Fruit fly (Drosophila melanogaster) whole organism, adult: ENCODE data around the gene CG6567.

Source experiments
- CG11617 ChIP-seq: fragments of 200-800 bp; sonication (Bioruptor generic); optimal IDR thresholded peaks from 2 replicates; lab custom pipeline; 2017; ENCODE audit warnings: mild to moderate bottlenecking, missing biosample characterization, missing genetic modification reagents, missing genetic modification characterization
- CG12768 ChIP-seq: fragments of 200-800 bp; sonication (Bioruptor generic); optimal IDR thresholded peaks from 2 replicates; lab custom pipeline; 2017; ENCODE audit warnings: missing biosample characterization, missing genetic modification characterization, mild to moderate bottlenecking, moderate library complexity, missing genetic modification reagents
- CG14711 ChIP-seq: fragments of 200-800 bp; sonication (Bioruptor generic); optimal IDR thresholded peaks from 2 replicates; lab custom pipeline; 2018; ENCODE audit warnings: missing biosample characterization, mild to moderate bottlenecking, missing genetic modification characterization, moderate library complexity
- CG1620 ChIP-seq: fragments of 200-800 bp; sonication (Bioruptor generic); optimal IDR thresholded peaks from 2 replicates; lab custom pipeline; 2016; ENCODE audit warnings: missing biosample characterization, missing genetic modification characterization
- CG33017 ChIP-seq: fragments of 200-800 bp; sonication (Bioruptor generic); optimal IDR thresholded peaks from 2 replicates; lab custom pipeline; 2018; ENCODE audit warnings: missing biosample characterization, mild to moderate bottlenecking, missing genetic modification characterization, moderate library complexity
- CG5204 ChIP-seq: fragments of 200-800 bp; sonication (Bioruptor generic); optimal IDR thresholded peaks from 2 replicates; lab custom pipeline; 2016; ENCODE audit warnings: missing biosample characterization, missing genetic modification characterization
- CG7045 ChIP-seq: fragments of 200-800 bp; sonication (Bioruptor generic); optimal IDR thresholded peaks from 2 replicates; lab custom pipeline; 2017; ENCODE audit warnings: missing biosample characterization, mild to moderate bottlenecking, missing genetic modification characterization
- CG7101 ChIP-seq: fragments of 200-800 bp; sonication (Bioruptor generic); optimal IDR thresholded peaks from 2 replicates; lab custom pipeline; 2018; ENCODE audit warnings: missing biosample characterization, mild to moderate bottlenecking, missing genetic modification characterization, moderate library complexity
- Clk ChIP-seq: fragments of 200-800 bp; sonication (Bioruptor generic); optimal IDR thresholded peaks from 2 replicates; lab custom pipeline; 2017; ENCODE audit warnings: missing biosample characterization, missing genetic modification characterization
- Crg-1 ChIP-seq: fragments of 200-800 bp; sonication (Bioruptor generic); optimal IDR thresholded peaks from 2 replicates; lab custom pipeline; 2016; ENCODE audit warnings: missing biosample characterization, missing genetic modification characterization
- Hr96 ChIP-seq: fragments of 200-800 bp; sonication (Bioruptor generic); optimal IDR thresholded peaks from 2 replicates; lab custom pipeline; 2016; ENCODE audit warnings: missing biosample characterization, missing genetic modification characterization
- Mnt ChIP-seq: fragments of 200-800 bp; sonication (Bioruptor generic); optimal IDR thresholded peaks from 2 replicates; lab custom pipeline; 2016; ENCODE audit warnings: missing biosample characterization, mild to moderate bottlenecking, missing genetic modification characterization
- bab1 ChIP-seq: fragments of 200-800 bp; sonication (Bioruptor generic); optimal IDR thresholded peaks from 3 replicates; lab custom pipeline; 2019; ENCODE audit warnings: missing biosample characterization, mild to moderate bottlenecking, missing genetic modification characterization, moderate library complexity
- cic ChIP-seq: fragments of 200-800 bp; sonication (Bioruptor generic); optimal IDR thresholded peaks from 2 replicates; lab custom pipeline; 2017; ENCODE audit warnings: missing biosample characterization, mild to moderate bottlenecking, missing genetic modification characterization, moderate library complexity
- cnc ChIP-seq, 2 experiments: fragments of >200 bp; optimal IDR thresholded peaks; 2 replicates each; lab custom pipeline; 2017
- kay ChIP-seq: fragments of 200-800 bp; sonication (Bioruptor generic); peaks from one replicate; lab custom pipeline; 2016; ENCODE audit warnings: missing biosample characterization, missing genetic modification characterization, borderline replicate concordance
- ovo ChIP-seq: fragments of 200-800 bp; sonication (Bioruptor generic); optimal IDR thresholded peaks from 2 replicates; lab custom pipeline; 2016; ENCODE audit warnings: missing biosample characterization, missing genetic modification characterization
- pad ChIP-seq: fragments of 200-800 bp; sonication (Bioruptor generic); optimal IDR thresholded peaks from 3 replicates; lab custom pipeline; 2017; ENCODE audit warnings: missing biosample characterization, missing genetic modification characterization, mild to moderate bottlenecking, moderate library complexity, missing genetic modification reagents
- tj ChIP-seq: fragments of 200-800 bp; sonication (Bioruptor generic); optimal IDR thresholded peaks from 3 replicates; lab custom pipeline; 2017; ENCODE audit warnings: missing biosample characterization, mild to moderate bottlenecking, missing genetic modification characterization, moderate library complexity
- toe ChIP-seq: fragments of 200-800 bp; sonication (Bioruptor generic); optimal IDR thresholded peaks from 2 replicates; lab custom pipeline; 2016; ENCODE audit warnings: missing biosample characterization, missing genetic modification characterization

Gene CG6567

dm6 chr3R:10881824-10882559 lies 27.7 kb upstream of the CG6567 start, which contains the start of gene Tpc1:
Tpc1 (minus strand) TSS chr3R:10882188.
- TF ChIP-seq cic (GFP tag; lab: Kevin White, UChicago) (peak; percentile 18), Mnt (GFP tag; lab: Kevin White, UChicago) (peak; percentile 56), Crg-1 (peak; percentile 53), toe (peak; percentile 64), cnc (optimal IDR thresholded peaks at IDR 0.05; lab: Kevin White, UChicago) (no peak), CG14711 (tag; lab: Kevin White, UChicago) (peak; percentile 8), CG1620 (GFP tag; lab: Kevin White, UChicago) (peak; percentile 70), ovo (GFP tag; lab: Kevin White, UChicago) (peak; percentile 9), CG12768 (GFP tag; lab: Kevin White, UChicago) (peak; percentile 39), kay (GFP tag; lab: Kevin White, UChicago) (no peak), Hr96 (GFP tag; lab: Kevin White, UChicago) (peak; percentile 43), bab1 (GFP tag; lab: Kevin White, UChicago) (peak; percentile 71), pad (no peak)

- TF ChIP-seq cnc (optimal IDR thresholded peaks at IDR 0.05; lab: Kevin White, UChicago) (no peak), CG7045 (GFP tag; lab: Kevin White, UChicago) (no peak), pad (no peak), Hr96 (GFP tag; lab: Kevin White, UChicago) (no peak), CG14711 (tag; lab: Kevin White, UChicago) (no peak), CG33017 (no peak), CG5204 (GFP tag; lab: Kevin White, UChicago) (no peak)
Observed at dm6 chr3R:10879219-10879618, 25.0 kb upstream of the CG6567 start, which contains the start of gene CG14695. CG14695 (minus strand) TSS chr3R:10879319.

dm6 chr3R:10878628-10879027 lies 24.4 kb upstream of the CG6567 start:
- no peak for TF ChIP-seq cnc (optimal IDR thresholded peaks at IDR 0.05; lab: Kevin White, UChicago)

- TF ChIP-seq CG7045 (GFP tag; lab: Kevin White, UChicago) (no peak), toe (no peak), CG5204 (GFP tag; lab: Kevin White, UChicago) (no peak), pad (no peak), cnc (optimal IDR thresholded peaks at IDR 0.05; lab: Kevin White, UChicago) (no peak), kay (GFP tag; lab: Kevin White, UChicago) (no peak), CG1620 (GFP tag; lab: Kevin White, UChicago) (no peak), CG14711 (tag; lab: Kevin White, UChicago) (no peak), bab1 (GFP tag; lab: Kevin White, UChicago) (no peak), CG33017 (no peak), tj (GFP tag; lab: Kevin White, UChicago) (no peak), Clk (GFP tag; lab: Kevin White, UChicago) (no peak), ovo (GFP tag; lab: Kevin White, UChicago) (no peak), CG7101 (no peak), cic (GFP tag; lab: Kevin White, UChicago) (no peak), CG11617 (no peak), Hr96 (GFP tag; lab: Kevin White, UChicago) (no peak), CG12768 (GFP tag; lab: Kevin White, UChicago) (no peak), Crg-1 (no peak)
Observed at dm6 chr3R:10877808-10878207, 23.6 kb upstream of the CG6567 start.

dm6 chr3R:10875515-10876434 lies 21.5 kb upstream of the CG6567 start, which contains the start of gene Sodh2:
Sodh2 (plus strand) TSS chr3R:10876384.
- TF ChIP-seq ovo (GFP tag; lab: Kevin White, UChicago) (peak; percentile 82), Clk (GFP tag; lab: Kevin White, UChicago) (peak; percentile 25), CG1620 (GFP tag; lab: Kevin White, UChicago) (no peak), CG7045 (GFP tag; lab: Kevin White, UChicago) (peak; percentile 86), toe (peak; percentile 62), pad (peak; percentile 90), CG7101 (peak; percentile 92), CG33017 (peak; percentile 96), Crg-1 (peak; percentile 69), bab1 (GFP tag; lab: Kevin White, UChicago) (peak; percentile 55), CG5204 (GFP tag; lab: Kevin White, UChicago) (no peak), Hr96 (GFP tag; lab: Kevin White, UChicago) (peak; percentile 33), cic (GFP tag; lab: Kevin White, UChicago) (peak; percentile 93), CG14711 (tag; lab: Kevin White, UChicago) (peak; percentile 91), cnc (optimal IDR thresholded peaks at IDR 0.05; lab: Kevin White, UChicago) (no peak), Mnt (GFP tag; lab: Kevin White, UChicago) (peak; percentile 61), CG11617 (peak; percentile 78), kay (GFP tag; lab: Kevin White, UChicago) (peak; percentile 95), tj (GFP tag; lab: Kevin White, UChicago) (peak; percentile 37), CG12768 (GFP tag; lab: Kevin White, UChicago) (peak; percentile 89)
